Worm (Caenorhabditis elegans) whole organism, L3 larva: ENCODE results near the gene K01C8.2.

ENCODE experiments used
- snpc-4 ChIP-seq: fragments of 150-350 bp; optimal IDR thresholded peaks from 2 replicates; lab custom pipeline; 2014; ENCODE audit warnings: missing biosample characterization, missing genetic modification characterization
- ztf-11 ChIP-seq: fragments of 150-350 bp; optimal IDR thresholded peaks from 2 replicates; lab custom pipeline; 2014; ENCODE audit warnings: missing biosample characterization, missing genetic modification characterization

DNA sequence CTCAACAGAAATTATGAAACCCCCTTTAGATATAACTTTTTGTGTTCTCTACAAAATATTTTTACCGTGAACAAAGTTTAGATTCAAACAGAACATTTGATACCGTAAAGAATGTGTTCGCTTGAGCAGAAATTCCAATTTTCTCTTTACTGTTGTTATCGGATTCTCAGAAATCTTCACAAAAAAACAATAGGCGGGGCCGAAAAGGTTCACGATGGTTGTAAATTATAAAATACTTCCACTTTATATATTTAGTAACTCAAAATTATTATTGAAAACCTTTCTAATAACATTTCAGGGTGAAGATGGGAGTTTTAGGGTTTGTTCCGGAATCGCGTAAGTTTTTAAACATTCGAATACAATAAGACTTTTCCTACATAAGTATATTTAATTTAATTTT is 31.1 kb downstream of the K01C8.2 start, which contains the start of gene nlp-5:
- TF ChIP-seq ztf-11 (tag; lab: Kevin White, UChicago) (no peak), snpc-4 (tag; lab: Kevin White, UChicago) (no peak)
